Worm (Caenorhabditis elegans): Measurements from ENCODE around the gene egl-44.

egl-44 gene

ce11 chrII:5930095-5930653 lies 1.6 kb downstream of the egl-44 start (continued):
- TF ChIP-seq nhr-237 (tag; optimal IDR thresholded peaks at IDR 0.05) (no peak), fos-1 (tag; optimal IDR thresholded peaks at IDR 0.05) (no peak), nhr-23 (tag; optimal IDR thresholded peaks at IDR 0.05) (no peak), lin-15B (tag; optimal IDR thresholded peaks at IDR 0.05) (peak; percentile 4)

ce11 chrII:5931109-5931508 lies 2.5 kb downstream of the egl-44 start:
- TF ChIP-seq nhr-76 (tag; optimal IDR thresholded peaks at IDR 0.05) (no peak), pqm-1 (tag; optimal IDR thresholded peaks at IDR 0.05) (no peak), pha-4 (tag; optimal IDR thresholded peaks at IDR 0.05) (peak; percentile 75), R02D3.7 (tag; optimal IDR thresholded peaks at IDR 0.05) (peak; percentile 4), ceh-28 (tag; optimal IDR thresholded peaks at IDR 0.05) (no peak), snpc-4 (tag; optimal IDR thresholded peaks at IDR 0.05) (no peak), eor-1 (tag; optimal IDR thresholded peaks at IDR 0.05) (no peak), nfya-1 (tag; optimal IDR thresholded peaks at IDR 0.05; ENCODE audit: insufficient read depth) (peak; percentile 7), ztf-4 (tag; optimal IDR thresholded peaks at IDR 0.05) (no peak), elt-1 (tag; optimal IDR thresholded peaks at IDR 0.05) (peak; percentile 34), ztf-11 (tag; optimal IDR thresholded peaks at IDR 0.05) (no peak), nhr-23 (tag; optimal IDR thresholded peaks at IDR 0.05) (peak; percentile 68), fkh-2 (tag; optimal IDR thresholded peaks at IDR 0.05) (no peak), fos-1 (tag; optimal IDR thresholded peaks at IDR 0.05) (no peak), elt-2 (tag; optimal IDR thresholded peaks at IDR 0.05) (peak; percentile 54), daf-12 (tag; optimal IDR thresholded peaks at IDR 0.05) (no peak), lin-15B (tag; optimal IDR thresholded peaks at IDR 0.05) (no peak), ceh-16 (tag; optimal IDR thresholded peaks at IDR 0.05) (no peak), nhr-43 (tag; optimal IDR thresholded peaks at IDR 0.05; ENCODE audit: poor library complexity, severe bottlenecking) (peak; percentile 37), nhr-25 (tag; optimal IDR thresholded peaks at IDR 0.05) (peak; percentile 76), mdl-1 (tag; optimal IDR thresholded peaks at IDR 0.05) (no peak), ZK546.5 (tag; optimal IDR thresholded peaks at IDR 0.05) (no peak), nhr-12 (tag; optimal IDR thresholded peaks at IDR 0.05) (no peak)

- TF ChIP-seq jun-1 (tag; optimal IDR thresholded peaks at IDR 0.05) (peak; percentile 29), elt-1 (tag; optimal IDR thresholded peaks at IDR 0.05) (no peak), nhr-76 (tag; optimal IDR thresholded peaks at IDR 0.05) (no peak), elt-3 (tag; optimal IDR thresholded peaks at IDR 0.05) (no peak), ceh-16 (tag; optimal IDR thresholded peaks at IDR 0.05) (no peak), ceh-28 (tag; optimal IDR thresholded peaks at IDR 0.05) (peak; percentile 43), nhr-25 (tag; optimal IDR thresholded peaks at IDR 0.05) (no peak), elt-2 (tag; optimal IDR thresholded peaks at IDR 0.05) (peak; percentile 81), pqm-1 (tag; optimal IDR thresholded peaks at IDR 0.05) (peak; percentile 85), lin-39 (tag; optimal IDR thresholded peaks at IDR 0.05) (no peak), unc-39 (tag; optimal IDR thresholded peaks at IDR 0.05) (no peak), ZK546.5 (tag; optimal IDR thresholded peaks at IDR 0.05) (no peak), nhr-11 (tag; optimal IDR thresholded peaks at IDR 0.05) (no peak), hmg-11 (tag; optimal IDR thresholded peaks at IDR 0.05) (no peak), ama-1 (optimal IDR thresholded peaks at IDR 0.05) (no peak), nhr-12 (tag; optimal IDR thresholded peaks at IDR 0.05) (no peak), nhr-77 (tag; optimal IDR thresholded peaks at IDR 0.05) (no peak), ceh-9 (tag; optimal IDR thresholded peaks at IDR 0.05) (no peak), nfya-1 (tag; optimal IDR thresholded peaks at IDR 0.05; ENCODE audit: insufficient read depth) (peak; percentile 20), nhr-237 (tag; optimal IDR thresholded peaks at IDR 0.05) (no peak), ceh-82 (tag; optimal IDR thresholded peaks at IDR 0.05) (no peak), skn-1 (tag; optimal IDR thresholded peaks at IDR 0.05) (no peak), daf-12 (tag; optimal IDR thresholded peaks at IDR 0.05) (no peak), mml-1 (tag; optimal IDR thresholded peaks at IDR 0.05) (no peak), nhr-23 (tag; optimal IDR thresholded peaks at IDR 0.05) (peak; percentile 61), pha-4 (tag; optimal IDR thresholded peaks at IDR 0.05) (peak; percentile 30), lsy-12 (tag; optimal IDR thresholded peaks at IDR 0.05) (no peak), nhr-28 (tag; optimal IDR thresholded peaks at IDR 0.05) (no peak), ztf-11 (tag; optimal IDR thresholded peaks at IDR 0.05) (no peak)
These were observed 3.5 kb downstream of the egl-44 start for ce11 chrII:5931904-5932764.
